Worm (Caenorhabditis elegans): ENCODE data around the gene srbc-12.

DNA sequence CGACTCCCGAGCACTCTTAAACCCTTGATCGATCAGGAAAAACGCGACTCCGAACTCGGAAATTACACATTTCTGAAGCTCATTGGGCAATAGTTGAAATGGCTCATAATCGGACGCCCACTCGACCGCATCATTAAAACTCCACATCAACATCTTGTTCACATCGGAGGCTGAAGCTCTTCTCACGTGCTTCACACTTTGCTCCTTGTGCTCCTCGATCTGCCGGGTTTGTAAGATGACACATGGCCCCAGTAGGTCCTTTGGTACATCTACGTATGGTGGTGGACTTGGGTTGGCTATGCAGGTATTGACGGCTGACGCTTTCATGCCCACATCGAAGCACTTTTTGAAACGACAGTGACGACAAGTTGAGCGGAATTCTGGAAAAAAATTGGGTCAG is 46.1 kb upstream of the srbc-12 start:
- TF ChIP-seq him-1 (tag; optimal IDR thresholded peaks at IDR 0.05) (no peak), W03F9.2 (tag; optimal IDR thresholded peaks at IDR 0.05) (no peak), dao-5 (tag; optimal IDR thresholded peaks at IDR 0.05) (no peak)

All from whole organism, L4/young adult.